Worm (Caenorhabditis elegans): ENCODE measurements around the gene str-165.

DNA sequence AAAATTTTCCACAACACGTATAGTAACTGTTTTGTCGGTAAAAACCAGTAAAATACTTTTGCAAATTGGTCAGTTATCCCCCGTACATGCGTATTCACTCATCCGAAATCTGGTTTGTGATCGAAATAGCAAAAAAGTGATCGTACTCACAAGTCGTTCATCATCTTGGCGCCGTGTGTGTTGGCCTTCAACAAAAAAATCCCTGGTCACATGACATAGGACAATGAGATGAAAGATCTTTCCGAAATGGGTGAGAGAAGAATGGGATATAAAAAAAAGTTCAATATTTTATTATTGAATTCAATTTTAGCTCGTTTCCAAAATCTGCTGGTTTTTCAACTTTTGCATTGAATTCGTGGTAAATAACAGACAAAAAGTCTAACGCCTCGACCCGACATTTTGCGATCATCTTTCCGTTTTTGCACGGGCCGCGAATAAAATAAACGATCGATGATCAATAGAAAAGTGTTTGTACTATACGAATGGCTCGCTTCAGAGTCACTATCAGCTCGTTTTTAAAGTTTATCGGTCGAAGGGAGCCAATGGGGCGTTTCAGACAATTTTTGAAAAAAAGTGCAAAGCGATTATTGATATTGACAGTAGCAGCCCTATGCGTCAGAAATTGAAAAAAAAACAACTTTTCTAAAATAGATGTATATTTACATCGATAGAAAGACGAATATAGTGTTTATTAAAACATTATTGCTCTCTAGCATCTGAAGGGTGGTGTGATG is 42.8 kb upstream of the str-165 start:
- no peak for TF ChIP-seq ztf-11 (tag; optimal IDR thresholded peaks at IDR 0.05)
- no peak for TF ChIP-seq lsy-2 (tag; optimal IDR thresholded peaks at IDR 0.05)
- TF ChIP-seq nhr-129 (tag; optimal IDR thresholded peaks at IDR 0.05) = peak; percentile 50
- TF ChIP-seq aly-2 (tag; optimal IDR thresholded peaks at IDR 0.05) = no peak
- TF ChIP-seq skn-1 (tag; optimal IDR thresholded peaks at IDR 0.05) = no peak
- no peak for TF ChIP-seq nhr-11 (tag; optimal IDR thresholded peaks at IDR 0.05)
- peak; percentile 65 for TF ChIP-seq nhr-25 (tag; optimal IDR thresholded peaks at IDR 0.05)
- no peak for TF ChIP-seq alr-1 (tag; optimal IDR thresholded peaks at IDR 0.05)
- no peak for TF ChIP-seq unc-62 (GFP tag; optimal IDR thresholded peaks at IDR 0.05)
- no peak for TF ChIP-seq ztf-1 (GFP tag; conservative IDR thresholded peaks at IDR 0.05)

Measured in whole organism, L2 larva.